Worm (Caenorhabditis elegans) whole organism, late embryonic: ENCODE measurements around the gene F41G3.18.
A peak's percentile ranks its signal among the peaks of the same experiment; 100 is the strongest.
"Not testable (repeated sequence)": the region's sequence is repeated elsewhere in the genome, so short reads cannot be mapped to it uniquely, and the experiment has no call there.

Experiments used
- C08G9.2 ChIP-seq: sonication (generic microtip); optimal IDR thresholded peaks from 2 replicates; lab custom pipeline; 2016; ENCODE audit warnings: mild to moderate bottlenecking, missing genetic modification characterization, moderate library complexity, missing compliant biosample characterization
- C38D4.7 ChIP-seq: fragments of 200-800 bp; sonication (Bioruptor generic); optimal IDR thresholded peaks from 2 replicates; lab custom pipeline; 2018; ENCODE audit warnings: mild to moderate bottlenecking, missing genetic modification characterization, moderate library complexity, missing compliant biosample characterization
- F13H6.1 ChIP-seq: sonication (generic microtip); optimal IDR thresholded peaks from 2 replicates; lab custom pipeline; 2016; ENCODE audit warnings: missing genetic modification characterization, missing compliant biosample characterization
- K02D7.2 ChIP-seq: sonication (generic microtip); optimal IDR thresholded peaks from 2 replicates; lab custom pipeline; 2017; ENCODE audit warnings: mild to moderate bottlenecking, missing genetic modification characterization, missing compliant biosample characterization
- K09A11.1 ChIP-seq: sonication (generic microtip); optimal IDR thresholded peaks from 2 replicates; lab custom pipeline; 2017; ENCODE audit warnings: antibody characterized with exemption, mild to moderate bottlenecking, missing genetic modification characterization, missing compliant biosample characterization; ENCODE audit not compliant: insufficient read depth
- T23F11.4 ChIP-seq: fragments of 200-800 bp; sonication (Bioruptor generic); optimal IDR thresholded peaks from 2 replicates; lab custom pipeline; 2018; ENCODE audit warnings: mild to moderate bottlenecking, missing genetic modification characterization, missing compliant biosample characterization
- Y22D7AL.16 ChIP-seq: sonication (generic microtip); optimal IDR thresholded peaks from 2 replicates; lab custom pipeline; 2016; ENCODE audit warnings: missing genetic modification characterization, missing compliant biosample characterization
- ahr-1 ChIP-seq: sonication (generic microtip); optimal IDR thresholded peaks from 2 replicates; lab custom pipeline; 2016; ENCODE audit warnings: missing genetic modification characterization, missing compliant biosample characterization
- ceh-18 ChIP-seq: sonication (generic microtip); optimal IDR thresholded peaks from 2 replicates; lab custom pipeline; 2016; ENCODE audit warnings: missing genetic modification characterization, missing compliant biosample characterization
- ceh-19 ChIP-seq: fragments of 200-800 bp; sonication (Bioruptor generic); optimal IDR thresholded peaks from 2 replicates; lab custom pipeline; 2018; ENCODE audit warnings: mild to moderate bottlenecking, missing genetic modification characterization, missing compliant biosample characterization
- ceh-30 ChIP-seq: fragments of 150-350 bp; optimal IDR thresholded peaks from 2 replicates; lab custom pipeline; 2014; ENCODE audit warnings: missing biosample characterization, missing genetic modification characterization
- ceh-31 ChIP-seq: sonication (generic microtip); optimal IDR thresholded peaks from 2 replicates; lab custom pipeline; 2016; ENCODE audit warnings: missing genetic modification characterization, missing compliant biosample characterization
- ceh-34 ChIP-seq: sonication (generic microtip); optimal IDR thresholded peaks from 2 replicates; lab custom pipeline; 2016; ENCODE audit warnings: mild to moderate bottlenecking, missing genetic modification characterization, missing compliant biosample characterization
- ceh-45 ChIP-seq: fragments of 200-800 bp; sonication (Bioruptor generic); IDR thresholded peaks from 2 replicates; pipeline ENCODE4 v1.3.6; 2022; ENCODE audit warnings: missing genetic modification reagents, missing genetic modification characterization, missing compliant biosample characterization
- ceh-48 ChIP-seq: sonication (generic microtip); optimal IDR thresholded peaks from 2 replicates; lab custom pipeline; 2016; ENCODE audit warnings: missing genetic modification characterization, inconsistent platforms, missing compliant biosample characterization
- che-1 ChIP-seq: sonication (generic microtip); optimal IDR thresholded peaks from 2 replicates; lab custom pipeline; 2016; ENCODE audit warnings: mild to moderate bottlenecking, missing genetic modification characterization, missing compliant biosample characterization
- dmd-4 ChIP-seq: sonication (generic microtip); optimal IDR thresholded peaks from 2 replicates; lab custom pipeline; 2016; ENCODE audit warnings: borderline replicate concordance, missing genetic modification characterization, missing compliant biosample characterization
- ets-4 ChIP-seq: sonication (generic microtip); optimal IDR thresholded peaks from 2 replicates; lab custom pipeline; 2016; ENCODE audit warnings: missing genetic modification characterization, missing compliant biosample characterization
- eyg-1 ChIP-seq: sonication (generic microtip); optimal IDR thresholded peaks from 2 replicates; lab custom pipeline; 2016; ENCODE audit warnings: missing genotype, missing genetic modification characterization, missing compliant biosample characterization
- fax-1 ChIP-seq: sonication (generic microtip); optimal IDR thresholded peaks from 2 replicates; lab custom pipeline; 2016; ENCODE audit warnings: missing genotype, missing genetic modification characterization, missing compliant biosample characterization
- fkh-10 ChIP-seq: fragments of 150-350 bp; optimal IDR thresholded peaks from 2 replicates; lab custom pipeline; 2014; ENCODE audit warnings: missing biosample characterization, missing genetic modification reagents, missing genetic modification characterization
- hlh-13 ChIP-seq: fragments of 200-800 bp; sonication (Bioruptor generic); optimal IDR thresholded peaks from 2 replicates; lab custom pipeline; 2018; ENCODE audit warnings: mild to moderate bottlenecking, missing genetic modification characterization, missing compliant biosample characterization
- hlh-30 ChIP-seq: sonication (generic microtip); optimal IDR thresholded peaks from 2 replicates; lab custom pipeline; 2017; ENCODE audit warnings: antibody characterized with exemption, missing genetic modification characterization, missing compliant biosample characterization; ENCODE audit not compliant: insufficient read depth
- hlh-6 ChIP-seq: sonication (generic microtip); optimal IDR thresholded peaks from 2 replicates; lab custom pipeline; 2016; ENCODE audit warnings: missing genotype, missing genetic modification characterization, missing compliant biosample characterization
- hlh-8 ChIP-seq: sonication (generic microtip); optimal IDR thresholded peaks from 2 replicates; lab custom pipeline; 2016; ENCODE audit warnings: missing genotype, missing genetic modification characterization, missing compliant biosample characterization
- lim-6 ChIP-seq: sonication (generic microtip); optimal IDR thresholded peaks from 2 replicates; lab custom pipeline; 2016; ENCODE audit warnings: missing genetic modification characterization, missing compliant biosample characterization
- lin-11 ChIP-seq: fragments of 200-800 bp; sonication (Bioruptor generic); optimal IDR thresholded peaks from 2 replicates; lab custom pipeline; 2018; ENCODE audit warnings: mild to moderate bottlenecking, missing genetic modification characterization, missing compliant biosample characterization
- mec-3 ChIP-seq: sonication (generic microtip); optimal IDR thresholded peaks from 2 replicates; lab custom pipeline; 2016; ENCODE audit warnings: borderline replicate concordance, missing genetic modification characterization, missing compliant biosample characterization
- nfya-1 ChIP-seq: sonication (generic microtip); optimal IDR thresholded peaks from 2 replicates; lab custom pipeline; 2017; ENCODE audit warnings: missing genetic modification characterization, mild to moderate bottlenecking, missing compliant biosample characterization, antibody characterized with exemption, moderate library complexity
- npax-4 ChIP-seq: sonication (generic microtip); optimal IDR thresholded peaks from 2 replicates; lab custom pipeline; 2016; ENCODE audit warnings: missing genetic modification characterization, missing compliant biosample characterization
- pat-9 ChIP-seq: fragments of 200-800 bp; sonication (Bioruptor generic); optimal IDR thresholded peaks from 2 replicates; lab custom pipeline; 2018; ENCODE audit warnings: mild to moderate bottlenecking, missing genetic modification characterization, moderate library complexity, missing compliant biosample characterization
- pha-2 ChIP-seq: sonication (generic microtip); optimal IDR thresholded peaks from 2 replicates; lab custom pipeline; 2017; ENCODE audit warnings: mild to moderate bottlenecking, missing genetic modification characterization, missing compliant biosample characterization
- pha-4 ChIP-seq: fragments of 150-350 bp; optimal IDR thresholded peaks from 2 replicates; lab custom pipeline; 2018; ENCODE audit warnings: missing biosample characterization, missing genetic modification reagents, missing genetic modification characterization
- pros-1 ChIP-seq: fragments of 150-350 bp; optimal IDR thresholded peaks from 2 replicates; lab custom pipeline; 2014; ENCODE audit warnings: missing biosample characterization, missing genetic modification reagents, missing genetic modification characterization
- syd-9 ChIP-seq: sonication (generic microtip); optimal IDR thresholded peaks from 2 replicates; lab custom pipeline; 2016; ENCODE audit warnings: mild to moderate bottlenecking, missing genetic modification characterization, moderate library complexity, missing compliant biosample characterization
- tbx-2 ChIP-seq: sonication (generic microtip); optimal IDR thresholded peaks from 2 replicates; lab custom pipeline; 2016; ENCODE audit warnings: missing genetic modification characterization, missing compliant biosample characterization
- tbx-7 ChIP-seq: sonication (generic microtip); optimal IDR thresholded peaks from 2 replicates; lab custom pipeline; 2016; ENCODE audit warnings: missing genotype, missing genetic modification characterization, missing compliant biosample characterization
- ttx-3 ChIP-seq: sonication (generic microtip); optimal IDR thresholded peaks from 2 replicates; lab custom pipeline; 2016; ENCODE audit warnings: missing genetic modification reagents, missing genetic modification characterization, missing compliant biosample characterization
- unc-3 ChIP-seq, 2 experiments: fragments of 200-800 bp in 1 of 2; sonication (Bioruptor generic) in 1 of 2; sonication (generic microtip) in 1 of 2; conservative IDR thresholded peaks in 1 of 2; optimal IDR thresholded peaks in 1 of 2; 2 replicates each; pipeline versions ENCODE4 v1.3.6 to Lab custom; 2016 to 2022; ENCODE audit warnings: missing compliant biosample characterization in 2 of 2, missing genetic modification characterization in 2 of 2, missing genetic modification reagents in 1 of 2
- unc-42 ChIP-seq: sonication (generic microtip); optimal IDR thresholded peaks from 2 replicates; lab custom pipeline; 2016; ENCODE audit warnings: missing genotype, missing genetic modification characterization, missing compliant biosample characterization
- unc-86 ChIP-seq: sonication (generic microtip); optimal IDR thresholded peaks from 2 replicates; lab custom pipeline; 2016; ENCODE audit warnings: missing genetic modification characterization, missing compliant biosample characterization

F41G3.18 gene

DNA sequence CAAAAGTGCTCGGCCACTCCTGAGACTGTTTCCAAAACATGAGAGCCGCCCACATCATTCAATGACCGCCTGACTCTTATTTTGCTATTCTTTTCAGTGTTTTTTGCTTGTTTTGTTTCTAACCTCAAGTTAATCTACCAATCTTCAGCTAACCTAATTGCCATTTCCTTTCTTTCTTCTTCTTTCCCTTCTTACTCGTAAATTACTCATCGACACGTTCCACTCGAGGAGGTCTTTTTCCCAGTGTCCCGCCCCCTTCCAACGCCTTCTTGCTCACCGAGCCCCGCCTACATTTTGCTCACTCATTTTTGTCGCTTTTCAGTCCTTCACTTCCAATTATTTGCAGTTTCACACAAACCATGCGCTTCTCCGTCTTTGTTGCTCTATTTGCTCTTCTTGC, 3.4 kb upstream of the F41G3.18 start, which contains the start of gene nlp-50:
TSS of gene nlp-50 (plus strand) at position 301 of the 400 bp plus-strand sequence.
- no peak for TF ChIP-seq hlh-8 (tag; lab: Kevin White, UChicago)

ce11 chrII:6770030-6770429, 1.9 kb downstream of the F41G3.18 start:
- TF ChIP-seq ceh-18 (tag; lab: Kevin White, UChicago) (no peak), ceh-31 (tag; lab: Kevin White, UChicago) (no peak), pat-9 (tag; lab: Kevin White, UChicago) (no peak), ttx-3 (tag; lab: Kevin White, UChicago) (no peak), nfya-1 (tag; lab: Kevin White, UChicago) (no peak), hlh-30 (tag; lab: Kevin White, UChicago) (no peak), fax-1 (tag; lab: Kevin White, UChicago) (no peak), fkh-10 (GFP tag; lab: Kevin White, UChicago) (no peak), tbx-7 (tag; lab: Kevin White, UChicago) (no peak), syd-9 (no peak), mec-3 (tag; lab: Kevin White, UChicago) (no peak), hlh-13 (GFP tag; lab: Kevin White, UChicago) (no peak), npax-4 (tag; lab: Kevin White, UChicago) (no peak)
- TF ChIP-seq, all 69 proteins: peak for 0

ce11 chrII:6772482-6772881, 4.4 kb downstream of the F41G3.18 start:
- no peak for TF ChIP-seq C38D4.7 (GFP tag; lab: Kevin White, UChicago)
- peak; percentile 29 for TF ChIP-seq unc-42 (tag; lab: Kevin White, UChicago)
- TF ChIP-seq unc-3 (GFP tag; conservative IDR thresholded peaks at IDR 0.05; lab: Robert Waterston, UW), result no peak
- TF ChIP-seq unc-3 (tag; optimal IDR thresholded peaks at IDR 0.05; lab: Kevin White, UChicago), result peak; percentile 34

DNA sequence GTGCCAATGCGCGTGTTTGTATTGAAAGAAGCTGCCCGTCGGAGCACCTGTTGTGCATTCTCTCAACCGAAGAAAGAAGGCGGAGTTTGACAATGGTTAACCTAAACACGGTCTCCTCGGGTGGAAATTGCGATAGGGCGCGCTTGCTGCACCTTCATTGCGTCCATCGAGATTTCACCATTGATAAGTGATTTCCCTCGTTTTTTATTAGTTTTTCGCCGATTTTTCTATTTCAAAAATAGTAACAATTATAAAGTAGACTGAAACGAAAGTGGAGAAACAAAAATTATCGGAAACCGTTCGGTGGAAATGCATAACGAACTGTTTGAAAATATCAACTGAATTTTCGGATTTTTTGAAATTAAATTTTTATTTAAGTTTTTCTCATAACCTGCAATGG, 7.0 kb downstream of the F41G3.18 start, which contains the start of gene agr-1:
TSS of gene agr-1 (minus strand) at position 101 of the 400 bp plus-strand sequence.
- not testable (repeated sequence) for TF ChIP-seq pat-9 (tag; lab: Kevin White, UChicago); C38D4.7 (GFP tag; lab: Kevin White, UChicago); Y22D7AL.16 (tag; lab: Kevin White, UChicago)

ce11 chrII:6776418-6777034, 8.4 kb downstream of the F41G3.18 start, which contains the start of gene ssup-72:
Gene ssup-72, plus strand, starts transcription at chrII:6776598.
- TF ChIP-seq lin-11 (tag; lab: Kevin White, UChicago), result no peak
- TF ChIP-seq pat-9 (tag; lab: Kevin White, UChicago), result no peak
- no peak for TF ChIP-seq K02D7.2 (tag; lab: Kevin White, UChicago)
- TF ChIP-seq pros-1 (tag; lab: Kevin White, UChicago), result no peak
- TF ChIP-seq pha-4 (tag; lab: Kevin White, UChicago), result no peak
- TF ChIP-seq dmd-4 (tag; lab: Kevin White, UChicago), result no peak
- peak; percentile 74 for TF ChIP-seq tbx-2 (tag; lab: Kevin White, UChicago)
- no peak for TF ChIP-seq ahr-1 (tag; lab: Kevin White, UChicago)
- no peak for TF ChIP-seq T23F11.4 (GFP tag; lab: Kevin White, UChicago)
- TF ChIP-seq F13H6.1, result no peak
- TF ChIP-seq ceh-45 (GFP tag; lab: Robert Waterston, UW), result no peak
- TF ChIP-seq C08G9.2 (tag; lab: Kevin White, UChicago), result peak; percentile 83
- TF ChIP-seq hlh-6 (tag; lab: Kevin White, UChicago), result no peak
- no peak for TF ChIP-seq C38D4.7 (GFP tag; lab: Kevin White, UChicago)
- TF ChIP-seq pha-2 (tag; lab: Kevin White, UChicago), result no peak
- no peak for TF ChIP-seq unc-86 (tag; lab: Kevin White, UChicago)
- TF ChIP-seq ceh-30 (tag; lab: Kevin White, UChicago), result no peak
- TF ChIP-seq lim-6, result peak; percentile 14
- no peak for TF ChIP-seq npax-4 (tag; lab: Kevin White, UChicago)
- no peak for TF ChIP-seq che-1 (tag; lab: Kevin White, UChicago)
- no peak for TF ChIP-seq K09A11.1 (tag; lab: Kevin White, UChicago)
- no peak for TF ChIP-seq ceh-48 (tag; lab: Kevin White, UChicago)
- TF ChIP-seq ceh-19 (GFP tag; lab: Kevin White, UChicago), result no peak
- no peak for TF ChIP-seq eyg-1 (tag; lab: Kevin White, UChicago)
- peak; percentile 9 for TF ChIP-seq ceh-34
- TF ChIP-seq hlh-30 (tag; lab: Kevin White, UChicago), result no peak
- no peak for TF ChIP-seq unc-3 (GFP tag; conservative IDR thresholded peaks at IDR 0.05; lab: Robert Waterston, UW)
- no peak for TF ChIP-seq unc-3 (tag; optimal IDR thresholded peaks at IDR 0.05; lab: Kevin White, UChicago)
- TF ChIP-seq ets-4, result peak; percentile 67
